Fruit fly (Drosophila melanogaster): ENCODE measurements around the gene Aven.
A peak's percentile ranks its signal among the peaks of the same experiment; 100 is the strongest.

Gene Aven

dm6 chrX:12595610-12596336 lies 33.7 kb downstream of the Aven start, which contains the start of the genes CG1824 and Sec16:
TSS of gene CG1824 (minus strand) at chrX:12595624.
TSS of gene Sec16 (plus strand) at chrX:12596047.
- no peak for TF ChIP-seq gro (GFP tag; optimal IDR thresholded peaks at IDR 0.05)
- TF ChIP-seq CG8089 (GFP tag; optimal IDR thresholded peaks at IDR 0.05) = no peak
- peak; percentile 58 for TF ChIP-seq CG1602 (GFP tag; optimal IDR thresholded peaks at IDR 0.05)
- no peak for TF ChIP-seq cas (GFP tag; IDR thresholded peaks at IDR 0.05)
- TF ChIP-seq Trl (optimal IDR thresholded peaks at IDR 0.05) = no peak
- no peak for TF ChIP-seq Trl (GFP tag; optimal IDR thresholded peaks at IDR 0.05)
- TF ChIP-seq tx (GFP tag; optimal IDR thresholded peaks at IDR 0.05) = no peak
- TF ChIP-seq HLH3B (GFP tag; IDR thresholded peaks at IDR 0.05) = no peak
- TF ChIP-seq Meics (GFP tag; optimal IDR thresholded peaks at IDR 0.05) = peak; percentile 52
- TF ChIP-seq CG17385 (GFP tag; optimal IDR thresholded peaks at IDR 0.05) = no peak
- TF ChIP-seq CG7987 (GFP tag; optimal IDR thresholded peaks at IDR 0.05) = no peak
- TF ChIP-seq Hr3 (GFP tag; optimal IDR thresholded peaks at IDR 0.05) = peak; percentile 38
- no peak for TF ChIP-seq H2.0 (GFP tag; IDR thresholded peaks at IDR 0.05)
- no peak for TF ChIP-seq E2f2 (GFP tag; IDR thresholded peaks at IDR 0.05)
- peak; percentile 44 for TF ChIP-seq HLH54F (GFP tag; optimal IDR thresholded peaks at IDR 0.05)
- TF ChIP-seq CG14050 (GFP tag; IDR thresholded peaks at IDR 0.05) = no peak
- no peak for TF ChIP-seq sob (GFP tag; IDR thresholded peaks at IDR 0.05)
- TF ChIP-seq NFAT (GFP tag; IDR thresholded peaks at IDR 0.05) = peak; percentile 63; the same call in 1 of the 2 replicates
- peak; percentile 80 for TF ChIP-seq CoRest (tag; optimal IDR thresholded peaks at IDR 0.05)
- no peak for TF ChIP-seq zf30C (GFP tag; optimal IDR thresholded peaks at IDR 0.05)
- TF ChIP-seq bab2 (GFP tag; optimal IDR thresholded peaks at IDR 0.05) = no peak
- peak; percentile 42 for TF ChIP-seq CG18619 (GFP tag; optimal IDR thresholded peaks at IDR 0.05)
- TF ChIP-seq CG2120 (GFP tag; optimal IDR thresholded peaks at IDR 0.05) = peak; percentile 57
- TF ChIP-seq CG16779 (GFP tag; IDR thresholded peaks at IDR 0.05) = no peak
- TF ChIP-seq zfh2 (GFP tag; optimal IDR thresholded peaks at IDR 0.05) = peak; percentile 47
- TF ChIP-seq Optix (GFP tag; IDR thresholded peaks at IDR 0.05) = no peak
- TF ChIP-seq CG7556 (GFP tag; optimal IDR thresholded peaks at IDR 0.05) = peak; percentile 51
- TF ChIP-seq lbe (GFP tag; optimal IDR thresholded peaks at IDR 0.05) = no peak
- TF ChIP-seq aop (GFP tag; IDR thresholded peaks at IDR 0.05) = no peak
- TF ChIP-seq caup (GFP tag; optimal IDR thresholded peaks at IDR 0.05; ENCODE audit: severe bottlenecking) = no peak
- no peak for TF ChIP-seq corto (GFP tag; optimal IDR thresholded peaks at IDR 0.05)
- TF ChIP-seq Taf1 (GFP tag; IDR thresholded peaks at IDR 0.05) = no peak
- TF ChIP-seq kni (GFP tag; optimal IDR thresholded peaks at IDR 0.05) = no peak
- TF ChIP-seq Vsx1 (GFP tag; optimal IDR thresholded peaks at IDR 0.05) = peak; percentile 94
- no peak for TF ChIP-seq CG10147 (GFP tag; optimal IDR thresholded peaks at IDR 0.05)
- no peak for TF ChIP-seq CG7963 (GFP tag; IDR thresholded peaks at IDR 0.05; ENCODE audit: partially characterized antibody)
- TF ChIP-seq Hr78 (GFP tag; optimal IDR thresholded peaks at IDR 0.05) = no peak
- no peak for TF ChIP-seq sqz (GFP tag; optimal IDR thresholded peaks at IDR 0.05)
- TF ChIP-seq CG9215 (GFP tag; IDR thresholded peaks at IDR 0.05) = peak; percentile 48
- peak; percentile 39; the same call in 1 of the 3 replicates for TF ChIP-seq knrl (GFP tag; IDR thresholded peaks at IDR 0.05; ENCODE audit: partially characterized antibody)
- TF ChIP-seq CG2678 (tag; optimal IDR thresholded peaks at IDR 0.05) = peak; percentile 65
- TF ChIP-seq CG13624 (GFP tag; optimal IDR thresholded peaks at IDR 0.05) = no peak
- 0 out of 2 replicates have a peak, but pooled peaks have one; percentile 9 for TF ChIP-seq CG6689 (GFP tag; IDR thresholded peaks at IDR 0.05)
- peak; percentile 16 for TF ChIP-seq pzg (GFP tag; optimal IDR thresholded peaks at IDR 0.05)
- no peak for TF ChIP-seq jing (GFP tag; optimal IDR thresholded peaks at IDR 0.05)
- TF ChIP-seq CG7357 (GFP tag; IDR thresholded peaks at IDR 0.05) = 0 out of 3 replicates have a peak, but pooled peaks have one; percentile 7
- TF ChIP-seq Mes4 (GFP tag; optimal IDR thresholded peaks at IDR 0.05) = no peak
- no peak for TF ChIP-seq ara (GFP tag; IDR thresholded peaks at IDR 0.05)
- no peak; the same call in 1 of the 3 replicates for TF ChIP-seq CG34422 (GFP tag; IDR thresholded peaks at IDR 0.05)
- TF ChIP-seq CG14710 (tag; optimal IDR thresholded peaks at IDR 0.05) = peak; percentile 71
